Worm (Caenorhabditis elegans) whole organism, late embryonic: ENCODE data around the gene fbxb-118.

Experiments
- K02D7.2 ChIP-seq: sonication (generic microtip); optimal IDR thresholded peaks from 2 replicates; lab custom pipeline; 2017; ENCODE audit warnings: mild to moderate bottlenecking, missing genetic modification characterization, missing compliant biosample characterization
- Y22D7AL.16 ChIP-seq: sonication (generic microtip); optimal IDR thresholded peaks from 2 replicates; lab custom pipeline; 2016; ENCODE audit warnings: missing genetic modification characterization, missing compliant biosample characterization
- ahr-1 ChIP-seq: sonication (generic microtip); optimal IDR thresholded peaks from 2 replicates; lab custom pipeline; 2016; ENCODE audit warnings: missing genetic modification characterization, missing compliant biosample characterization
- ama-1 ChIP-seq: fragments of 150-350 bp; optimal IDR thresholded peaks from 2 replicates; lab custom pipeline; 2014
- ceh-14 ChIP-seq: sonication (generic microtip); optimal IDR thresholded peaks from 2 replicates; lab custom pipeline; 2016; ENCODE audit warnings: missing genotype, missing genetic modification characterization, missing compliant biosample characterization
- ceh-18 ChIP-seq: sonication (generic microtip); optimal IDR thresholded peaks from 2 replicates; lab custom pipeline; 2016; ENCODE audit warnings: missing genetic modification characterization, missing compliant biosample characterization
- ceh-2 ChIP-seq: sonication (generic microtip); optimal IDR thresholded peaks from 2 replicates; lab custom pipeline; 2016; ENCODE audit warnings: missing genotype, missing genetic modification characterization, missing compliant biosample characterization
- ceh-22 ChIP-seq: sonication (generic microtip); optimal IDR thresholded peaks from 2 replicates; lab custom pipeline; 2017; ENCODE audit warnings: missing biosample characterization, missing genetic modification characterization
- ceh-31 ChIP-seq: sonication (generic microtip); optimal IDR thresholded peaks from 2 replicates; lab custom pipeline; 2016; ENCODE audit warnings: missing genetic modification characterization, missing compliant biosample characterization
- ceh-45 ChIP-seq: fragments of 200-800 bp; sonication (Bioruptor generic); IDR thresholded peaks from 2 replicates; pipeline ENCODE4 v1.3.6; 2022; ENCODE audit warnings: missing genetic modification reagents, missing genetic modification characterization, missing compliant biosample characterization
- ceh-6 ChIP-seq: fragments of 200-800 bp; sonication (Bioruptor generic); optimal IDR thresholded peaks from 2 replicates; lab custom pipeline; 2018; ENCODE audit warnings: mild to moderate bottlenecking, missing genetic modification characterization, missing compliant biosample characterization
- che-1 ChIP-seq: sonication (generic microtip); optimal IDR thresholded peaks from 2 replicates; lab custom pipeline; 2016; ENCODE audit warnings: mild to moderate bottlenecking, missing genetic modification characterization, missing compliant biosample characterization
- dmd-4 ChIP-seq: sonication (generic microtip); optimal IDR thresholded peaks from 2 replicates; lab custom pipeline; 2016; ENCODE audit warnings: borderline replicate concordance, missing genetic modification characterization, missing compliant biosample characterization
- elt-2 ChIP-seq: sonication (generic microtip); optimal IDR thresholded peaks from 2 replicates; lab custom pipeline; 2016; ENCODE audit warnings: missing genetic modification reagents, missing genetic modification characterization, missing compliant biosample characterization
- ets-4 ChIP-seq: sonication (generic microtip); optimal IDR thresholded peaks from 2 replicates; lab custom pipeline; 2016; ENCODE audit warnings: missing genetic modification characterization, missing compliant biosample characterization
- fax-1 ChIP-seq: sonication (generic microtip); optimal IDR thresholded peaks from 2 replicates; lab custom pipeline; 2016; ENCODE audit warnings: missing genotype, missing genetic modification characterization, missing compliant biosample characterization
- gmeb-2 ChIP-seq: sonication (generic microtip); optimal IDR thresholded peaks from 2 replicates; lab custom pipeline; 2016; ENCODE audit warnings: missing genetic modification characterization, inconsistent platforms, missing compliant biosample characterization
- hlh-15 ChIP-seq: sonication (generic microtip); optimal IDR thresholded peaks from 2 replicates; lab custom pipeline; 2016; ENCODE audit warnings: missing genetic modification characterization, missing compliant biosample characterization
- hlh-6 ChIP-seq: sonication (generic microtip); optimal IDR thresholded peaks from 2 replicates; lab custom pipeline; 2016; ENCODE audit warnings: missing genotype, missing genetic modification characterization, missing compliant biosample characterization
- lim-6 ChIP-seq: sonication (generic microtip); optimal IDR thresholded peaks from 2 replicates; lab custom pipeline; 2016; ENCODE audit warnings: missing genetic modification characterization, missing compliant biosample characterization
- lin-11 ChIP-seq: fragments of 200-800 bp; sonication (Bioruptor generic); optimal IDR thresholded peaks from 2 replicates; lab custom pipeline; 2018; ENCODE audit warnings: mild to moderate bottlenecking, missing genetic modification characterization, missing compliant biosample characterization
- mec-3 ChIP-seq: sonication (generic microtip); optimal IDR thresholded peaks from 2 replicates; lab custom pipeline; 2016; ENCODE audit warnings: borderline replicate concordance, missing genetic modification characterization, missing compliant biosample characterization
- nfya-1 ChIP-seq: sonication (generic microtip); optimal IDR thresholded peaks from 2 replicates; lab custom pipeline; 2017; ENCODE audit warnings: missing genetic modification characterization, mild to moderate bottlenecking, missing compliant biosample characterization, antibody characterized with exemption, moderate library complexity
- nhr-232 ChIP-seq: sonication (generic microtip); optimal IDR thresholded peaks from 2 replicates; lab custom pipeline; 2016; ENCODE audit warnings: missing genetic modification characterization, missing compliant biosample characterization
- odd-2 ChIP-seq: sonication (generic microtip); optimal IDR thresholded peaks from 2 replicates; lab custom pipeline; 2017; ENCODE audit warnings: antibody characterized with exemption, mild to moderate bottlenecking, missing genetic modification characterization, missing compliant biosample characterization
- pat-9 ChIP-seq: fragments of 200-800 bp; sonication (Bioruptor generic); optimal IDR thresholded peaks from 2 replicates; lab custom pipeline; 2018; ENCODE audit warnings: mild to moderate bottlenecking, missing genetic modification characterization, moderate library complexity, missing compliant biosample characterization
- pha-2 ChIP-seq: sonication (generic microtip); optimal IDR thresholded peaks from 2 replicates; lab custom pipeline; 2017; ENCODE audit warnings: mild to moderate bottlenecking, missing genetic modification characterization, missing compliant biosample characterization
- pqm-1 ChIP-seq: sonication (generic microtip); optimal IDR thresholded peaks from 2 replicates; lab custom pipeline; 2016; ENCODE audit warnings: missing genetic modification characterization, missing compliant biosample characterization
- pros-1 ChIP-seq: fragments of 150-350 bp; optimal IDR thresholded peaks from 2 replicates; lab custom pipeline; 2014; ENCODE audit warnings: missing biosample characterization, missing genetic modification reagents, missing genetic modification characterization
- sdc-2 ChIP-seq: sonication (generic microtip); optimal IDR thresholded peaks from 2 replicates; lab custom pipeline; 2016; ENCODE audit warnings: missing genotype, missing genetic modification characterization, missing compliant biosample characterization
- sox-2 ChIP-seq: fragments of 200-800 bp; sonication (Bioruptor generic); IDR thresholded peaks from 2 replicates; pipeline ENCODE4 v1.3.6; 2022; ENCODE audit warnings: missing genetic modification reagents, missing genetic modification characterization, missing compliant biosample characterization
- sox-4 ChIP-seq: sonication (generic microtip); optimal IDR thresholded peaks from 2 replicates; lab custom pipeline; 2017; ENCODE audit warnings: mild to moderate bottlenecking, missing genetic modification characterization, inconsistent platforms, missing compliant biosample characterization
- syd-9 ChIP-seq: sonication (generic microtip); optimal IDR thresholded peaks from 2 replicates; lab custom pipeline; 2016; ENCODE audit warnings: mild to moderate bottlenecking, missing genetic modification characterization, moderate library complexity, missing compliant biosample characterization
- tbx-2 ChIP-seq: sonication (generic microtip); optimal IDR thresholded peaks from 2 replicates; lab custom pipeline; 2016; ENCODE audit warnings: missing genetic modification characterization, missing compliant biosample characterization
- unc-3 ChIP-seq, 2 experiments: fragments of 200-800 bp in 1 of 2; sonication (Bioruptor generic) in 1 of 2; sonication (generic microtip) in 1 of 2; conservative IDR thresholded peaks in 1 of 2; optimal IDR thresholded peaks in 1 of 2; 2 replicates each; pipeline versions ENCODE4 v1.3.6 to Lab custom; 2016 to 2022; ENCODE audit warnings: missing compliant biosample characterization in 2 of 2, missing genetic modification characterization in 2 of 2, missing genetic modification reagents in 1 of 2
- unc-55 ChIP-seq: sonication (generic microtip); optimal IDR thresholded peaks from 2 replicates; lab custom pipeline; 2017; ENCODE audit warnings: missing biosample characterization, missing genetic modification reagents, missing genetic modification characterization
- ztf-16 ChIP-seq: sonication (generic microtip); optimal IDR thresholded peaks from 2 replicates; lab custom pipeline; 2017; ENCODE audit warnings: missing genetic modification characterization, missing compliant biosample characterization

The fbxb-118 gene

DNA sequence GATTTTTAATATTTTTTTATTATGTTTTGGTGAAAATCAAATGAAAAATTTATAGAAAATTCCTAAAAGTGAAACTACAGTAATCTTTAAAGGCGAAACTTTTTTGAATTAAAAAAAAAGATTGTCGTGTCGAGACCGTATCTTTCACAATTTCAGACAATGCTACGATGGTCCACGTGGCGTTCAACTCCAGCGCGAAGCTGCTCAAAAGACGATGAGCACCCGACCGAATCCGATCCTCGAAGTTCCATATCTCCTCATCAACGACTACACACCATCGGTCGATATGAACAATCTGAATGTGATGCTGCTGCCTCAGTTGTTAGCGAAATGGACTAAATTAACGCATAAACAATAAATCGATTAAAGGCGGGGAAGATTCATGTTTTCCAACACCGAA is 21.2 kb downstream of the fbxb-118 start:
- no peak for TF ChIP-seq ahr-1
- TF ChIP-seq hlh-15 (tag; lab: Kevin White, UChicago), result no peak
- no peak for TF ChIP-seq sox-4 (tag; lab: Kevin White, UChicago)
- no peak for TF ChIP-seq lin-11
- no peak for TF ChIP-seq Y22D7AL.16
- no peak for TF ChIP-seq unc-3 (GFP tag; conservative IDR thresholded peaks at IDR 0.05; lab: Robert Waterston, UW)
- no peak for TF ChIP-seq unc-3 (tag; optimal IDR thresholded peaks at IDR 0.05; lab: Kevin White, UChicago)
- TF ChIP-seq nfya-1 (tag; lab: Kevin White, UChicago), result no peak
- no peak for TF ChIP-seq gmeb-2 (tag; lab: Kevin White, UChicago)

- TF ChIP-seq ztf-16 (no peak), pqm-1 (tag; lab: Kevin White, UChicago) (no peak)
- TF ChIP-seq, all 69 proteins: peak for 0
Observed at ce11 chrII:4040066-4040465, 23.8 kb downstream of the fbxb-118 start.

ce11 chrII:4038541-4038940 is 25.4 kb downstream of the fbxb-118 start, which contains the start of gene pqn-48:
pqn-48 (plus strand) TSS chrII:4038884.
- TF ChIP-seq unc-55 (GFP tag; lab: Kevin White, UChicago) (peak; percentile 28), lim-6 (tag; lab: Kevin White, UChicago) (peak; percentile 18), pat-9 (tag; lab: Kevin White, UChicago) (no peak)
- TF ChIP-seq, all 69 proteins: peak for 2

DNA sequence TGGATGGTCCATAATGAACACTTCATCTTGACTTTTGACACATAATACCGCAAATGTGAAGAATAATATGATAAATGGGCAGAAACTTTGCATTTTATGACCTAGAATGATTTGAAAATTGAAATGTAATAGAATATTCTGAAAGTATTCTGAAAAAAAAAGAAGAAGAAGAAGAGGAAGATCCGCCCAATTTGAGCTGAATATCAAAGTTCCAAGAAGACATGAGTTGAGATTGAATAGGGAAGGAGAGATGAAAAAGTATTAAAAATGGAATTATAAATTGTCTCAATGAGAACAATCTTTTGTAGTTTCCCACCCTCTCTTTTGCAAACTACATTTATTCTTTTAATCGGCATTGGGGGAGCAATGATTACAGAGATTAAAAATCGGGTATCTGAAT is 31.6 kb downstream of the fbxb-118 start, which contains the start of gene K07D4.4:
K07D4.4 (minus strand) TSS at position 101 of the 400 bp plus-strand sequence.
- TF ChIP-seq pros-1 (tag; lab: Kevin White, UChicago) (no peak), ceh-45 (GFP tag; lab: Robert Waterston, UW) (no peak), nhr-232 (tag; lab: Kevin White, UChicago) (no peak), dmd-4 (no peak), fax-1 (tag; lab: Kevin White, UChicago) (no peak)

DNA sequence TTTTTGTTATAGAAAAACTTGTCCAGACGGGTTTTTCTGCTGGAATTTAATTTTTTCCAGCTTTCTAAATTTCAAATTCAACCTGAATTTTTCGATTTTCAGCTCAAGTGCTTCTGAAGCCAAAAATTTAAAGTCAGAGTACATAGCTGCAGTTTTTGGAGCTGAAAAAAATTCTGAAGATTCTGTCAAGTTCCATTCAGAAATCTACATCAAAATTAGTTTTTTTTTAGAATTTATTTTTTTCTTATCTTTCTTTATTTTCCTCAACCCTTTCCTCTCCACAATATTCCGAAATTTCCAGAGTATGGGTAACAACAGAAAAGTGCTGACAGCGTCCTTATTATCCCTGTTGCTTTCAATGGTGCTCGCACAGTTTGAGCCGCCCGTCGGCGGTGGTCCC is 35.6 kb downstream of the fbxb-118 start, which contains the start of gene K07D4.9:
K07D4.9 (plus strand) TSS at position 301 of the 400 bp plus-strand sequence.
- TF ChIP-seq unc-3 (GFP tag; conservative IDR thresholded peaks at IDR 0.05; lab: Robert Waterston, UW) (no peak), unc-3 (tag; optimal IDR thresholded peaks at IDR 0.05; lab: Kevin White, UChicago) (no peak), nhr-232 (tag; lab: Kevin White, UChicago) (no peak)

DNA sequence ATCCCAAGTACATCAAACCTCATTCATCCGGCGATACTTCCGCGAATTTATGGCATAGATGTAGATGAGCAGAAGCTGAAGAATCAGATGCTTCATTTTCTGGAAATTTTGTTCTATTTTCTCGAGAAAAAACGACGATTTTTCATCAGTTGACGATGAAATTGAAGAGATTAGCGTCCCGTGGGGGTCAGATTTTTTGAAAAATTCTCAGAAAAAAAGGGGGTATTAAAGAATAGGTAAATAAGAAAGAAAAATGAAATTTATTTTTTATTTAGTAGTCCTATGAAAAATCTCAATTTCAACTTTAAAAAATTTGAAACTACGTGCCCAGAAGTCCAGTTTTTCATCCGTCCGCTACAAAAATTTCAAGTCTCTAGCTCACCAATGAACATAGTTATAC is 38.4 kb downstream of the fbxb-118 start, which contains the start of gene K07D4.5:
K07D4.5 (minus strand) TSS at position 101 of the 400 bp plus-strand sequence.
- no peak for TF ChIP-seq ceh-14 (tag; lab: Kevin White, UChicago)
- TF ChIP-seq ceh-22 (tag; lab: Kevin White, UChicago), result no peak
- TF ChIP-seq ceh-31 (tag; lab: Kevin White, UChicago), result no peak
- TF ChIP-seq syd-9 (tag; lab: Kevin White, UChicago), result no peak
- TF ChIP-seq pha-2 (tag; lab: Kevin White, UChicago), result no peak
- no peak for TF ChIP-seq sox-2
- TF ChIP-seq ztf-16, result no peak
- no peak for TF ChIP-seq ets-4 (tag; lab: Kevin White, UChicago)
- no peak for TF ChIP-seq Y22D7AL.16
- no peak for TF ChIP-seq ceh-2
- no peak for TF ChIP-seq pqm-1 (tag; lab: Kevin White, UChicago)
- no peak for TF ChIP-seq lin-11
- no peak for TF ChIP-seq unc-3 (GFP tag; conservative IDR thresholded peaks at IDR 0.05; lab: Robert Waterston, UW)
- TF ChIP-seq unc-3 (tag; optimal IDR thresholded peaks at IDR 0.05; lab: Kevin White, UChicago), result no peak
- no peak for TF ChIP-seq dmd-4
- no peak for TF ChIP-seq ceh-6
- no peak for TF ChIP-seq lim-6 (tag; lab: Kevin White, UChicago)
- no peak for TF ChIP-seq ahr-1
- no peak for TF ChIP-seq mec-3 (tag; lab: Kevin White, UChicago)

DNA sequence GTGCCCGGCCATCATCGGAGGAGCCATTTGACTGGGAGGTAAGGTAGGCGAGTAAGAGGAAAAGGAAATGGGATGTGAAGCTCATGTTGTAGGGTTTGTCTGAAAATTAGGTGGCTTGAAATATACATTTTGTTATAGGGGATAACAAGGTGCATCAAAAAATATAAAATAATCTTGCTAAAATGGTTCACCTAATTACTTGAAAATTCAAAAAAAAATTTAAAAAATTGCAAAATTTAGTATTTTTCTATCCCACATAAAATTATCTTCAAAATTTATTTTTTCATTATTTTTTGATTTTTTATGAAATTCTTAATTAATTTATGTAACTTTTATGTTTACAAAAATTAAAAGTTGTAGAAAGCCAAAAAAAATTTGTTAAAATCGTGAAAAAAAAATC is 45.3 kb downstream of the fbxb-118 start, which contains the start of gene K07D4.6:
K07D4.6 (minus strand) TSS at position 101 of the 400 bp plus-strand sequence.
- TF ChIP-seq ceh-6, result no peak
- no peak for TF ChIP-seq pros-1 (tag; lab: Kevin White, UChicago)
- TF ChIP-seq elt-2, result no peak
- TF ChIP-seq pat-9 (tag; lab: Kevin White, UChicago), result no peak
- no peak for TF ChIP-seq ceh-18 (tag; lab: Kevin White, UChicago)
- no peak for TF ChIP-seq ceh-22 (tag; lab: Kevin White, UChicago)
- no peak for TF ChIP-seq unc-3 (GFP tag; conservative IDR thresholded peaks at IDR 0.05; lab: Robert Waterston, UW)
- TF ChIP-seq unc-3 (tag; optimal IDR thresholded peaks at IDR 0.05; lab: Kevin White, UChicago), result no peak
- TF ChIP-seq ama-1 (lab: Kevin White, UChicago), result no peak
- TF ChIP-seq sox-4 (tag; lab: Kevin White, UChicago), result no peak
- TF ChIP-seq tbx-2 (tag; lab: Kevin White, UChicago), result no peak
- TF ChIP-seq sdc-2 (tag; lab: Kevin White, UChicago), result no peak
- TF ChIP-seq odd-2 (tag; lab: Kevin White, UChicago), result no peak
- TF ChIP-seq hlh-6 (tag; lab: Kevin White, UChicago), result no peak
- TF ChIP-seq K02D7.2, result no peak
- TF ChIP-seq lim-6 (tag; lab: Kevin White, UChicago), result no peak
- TF ChIP-seq che-1 (tag; lab: Kevin White, UChicago), result no peak
